Worm (Caenorhabditis elegans): Measurements from ENCODE around the gene hil-2.

DNA sequence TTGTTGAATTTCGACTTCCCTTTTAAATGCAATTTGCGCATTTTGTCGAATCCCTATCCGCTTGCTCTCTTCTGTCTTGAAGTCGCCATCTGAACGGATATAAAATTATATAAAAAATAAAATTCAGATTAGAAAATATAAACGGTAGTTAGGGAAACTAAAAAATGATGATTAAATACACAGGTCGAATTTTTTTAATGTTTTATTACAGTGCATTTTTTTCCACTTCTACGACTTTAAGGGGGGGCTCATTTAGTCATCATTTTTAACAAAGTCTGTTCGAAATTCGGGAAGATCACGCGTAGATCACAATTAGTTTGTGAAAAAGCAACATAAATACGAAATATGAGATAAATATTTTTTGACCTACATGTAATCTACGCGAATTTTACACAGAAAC is 48.8 kb downstream of the hil-2 start, which contains the start of gene Y73B6BL.14:
- no peak for TF ChIP-seq pqm-1 (tag; optimal IDR thresholded peaks at IDR 0.05)
- TF ChIP-seq lim-6 (tag; optimal IDR thresholded peaks at IDR 0.05): no peak
- TF ChIP-seq fkh-10 (GFP tag; optimal IDR thresholded peaks at IDR 0.05): no peak
- no peak for TF ChIP-seq ets-4 (tag; optimal IDR thresholded peaks at IDR 0.05)
